Worm (Caenorhabditis elegans): ENCODE results near the gene F01G10.4.

F01G10.4 gene

ce11 chrIV:10250577-10251075, 18.3 kb upstream of the F01G10.4 start, which contains the start of gene daf-14 (continued):
- TF ChIP-seq zip-4 (GFP tag; optimal IDR thresholded peaks at IDR 0.05) (no peak), elt-3 (tag; optimal IDR thresholded peaks at IDR 0.05) (peak in 2 of 6 experiments; percentile 4 to 36), unc-130 (tag; optimal IDR thresholded peaks at IDR 0.05) (no peak), hlh-4 (tag; optimal IDR thresholded peaks at IDR 0.05) (no peak), lsy-2 (tag; optimal IDR thresholded peaks at IDR 0.05) (peak in 1 of 2 experiments; percentile 0), nhr-19 (GFP tag; conservative IDR thresholded peaks at IDR 0.05) (peak; percentile 49), jun-1 (tag; optimal IDR thresholded peaks at IDR 0.05) (no peak), C16A3.4 (tag; optimal IDR thresholded peaks at IDR 0.05) (no peak), nhr-85 (tag) (peak; percentile 81), nhr-237 (tag; optimal IDR thresholded peaks at IDR 0.05) (no peak), snpc-4 (tag; optimal IDR thresholded peaks at IDR 0.05) (no peak), mdl-1 (tag; optimal IDR thresholded peaks at IDR 0.05) (peak in 1 of 2 experiments; percentile 9), ceh-8 (GFP tag; optimal IDR thresholded peaks at IDR 0.05) (no peak), mep-1 (tag; optimal IDR thresholded peaks at IDR 0.05) (peak; percentile 22), lin-15B (tag; optimal IDR thresholded peaks at IDR 0.05) (no peak), C04F5.9 (tag; optimal IDR thresholded peaks at IDR 0.05) (no peak), snu-23 (GFP tag; optimal IDR thresholded peaks at IDR 0.05) (peak; percentile 31), egl-27 (tag; optimal IDR thresholded peaks at IDR 0.05) (no peak), hlh-17 (GFP tag; optimal IDR thresholded peaks at IDR 0.05; ENCODE audit: borderline replicate concordance) (no peak), F16B12.6 (tag; optimal IDR thresholded peaks at IDR 0.05) (no peak), sox-4 (tag; optimal IDR thresholded peaks at IDR 0.05) (no peak), nhr-84 (tag; optimal IDR thresholded peaks at IDR 0.05) (no peak), irx-1 (tag; optimal IDR thresholded peaks at IDR 0.05) (no peak), lin-13 (GFP tag; optimal IDR thresholded peaks at IDR 0.05) (no peak), nhr-11 (tag; optimal IDR thresholded peaks at IDR 0.05) (no peak), lin-14 (GFP tag; optimal IDR thresholded peaks at IDR 0.05) (peak; percentile 53), zag-1 (tag; optimal IDR thresholded peaks at IDR 0.05) (no peak), mef-2 (tag; optimal IDR thresholded peaks at IDR 0.05) (no peak), fkh-10 (GFP tag; optimal IDR thresholded peaks at IDR 0.05) (no peak), hpl-2 (GFP tag; optimal IDR thresholded peaks at IDR 0.05) (no peak), nhr-47 (tag; optimal IDR thresholded peaks at IDR 0.05) (peak; percentile 25), fos-1 (tag; optimal IDR thresholded peaks at IDR 0.05) (no peak), nhr-12 (tag; optimal IDR thresholded peaks at IDR 0.05) (no peak), aha-1 (tag; optimal IDR thresholded peaks at IDR 0.05) (no peak), tbx-2 (tag; optimal IDR thresholded peaks at IDR 0.05) (peak; percentile 3), aly-2 (tag; optimal IDR thresholded peaks at IDR 0.05) (no peak), fkh-4 (tag; optimal IDR thresholded peaks at IDR 0.05; ENCODE audit: borderline replicate concordance) (no peak), egl-13 (tag; optimal IDR thresholded peaks at IDR 0.05) (no peak)

ce11 chrIV:10245666-10246210, 13.4 kb upstream of the F01G10.4 start, which contains the start of gene F01G10.10:
Gene F01G10.10, plus strand, starts transcription at chrIV:10246160.
- TF ChIP-seq elt-2 (tag; optimal IDR thresholded peaks at IDR 0.05) = peak; percentile 39
- peak; percentile 54 for TF ChIP-seq aly-2 (tag; optimal IDR thresholded peaks at IDR 0.05)
- TF ChIP-seq pax-3 (tag; optimal IDR thresholded peaks at IDR 0.05) = no peak
- no peak for TF ChIP-seq C04F5.9 (tag; optimal IDR thresholded peaks at IDR 0.05)
- no peak for TF ChIP-seq fkh-4 (tag; optimal IDR thresholded peaks at IDR 0.05; ENCODE audit: borderline replicate concordance)
- TF ChIP-seq nhr-90 (tag; optimal IDR thresholded peaks at IDR 0.05; ENCODE audit: poor library complexity) = peak; percentile 37
- TF ChIP-seq blmp-1 (tag; optimal IDR thresholded peaks at IDR 0.05) = peak; percentile 89
- peak in 1 of 2 experiments; percentile 25 for TF ChIP-seq lin-35 (GFP tag; optimal IDR thresholded peaks at IDR 0.05)
